Fruit fly (Drosophila melanogaster) S2 (cell line): ENCODE measurements around the gene CG4849.

Experiments used
- CG8478 ChIP-seq: fragments of >200 bp; optimal IDR thresholded peaks from 2 replicates; lab custom pipeline; 2018
- CTCF ChIP-seq, 2 experiments: fragments of >200 bp; optimal IDR thresholded peaks; 2 replicates each; lab custom pipeline; 2018

DNA sequence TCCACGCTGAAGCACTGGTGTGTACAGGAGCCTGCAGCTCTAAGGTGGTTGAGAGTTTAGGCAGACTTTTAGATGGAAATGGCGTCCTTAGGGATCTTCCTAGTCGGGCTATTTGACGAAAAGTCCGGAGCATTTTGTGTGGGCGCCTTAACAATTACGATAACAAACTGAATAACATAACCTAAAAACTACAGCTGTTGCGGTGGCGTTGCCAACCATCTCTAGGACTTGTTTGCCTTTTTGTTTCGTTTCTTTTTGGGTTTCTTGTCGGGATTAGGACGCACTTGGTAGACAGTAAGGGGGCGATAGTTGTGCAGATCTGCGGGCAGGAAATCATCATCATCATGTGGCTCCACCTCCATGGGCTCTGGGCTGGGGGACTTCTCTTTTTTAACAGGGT lies 5.2 kb upstream of the CG4849 start:
- TF ChIP-seq CG8478 (lab: Kevin White, UChicago) (no peak), CTCF (optimal IDR thresholded peaks at IDR 0.05; lab: Kevin White, UChicago) (no peak)
